Worm (Caenorhabditis elegans) whole organism, young adult: Measurements from ENCODE around the gene B0348.2.
A peak's percentile ranks its signal among the peaks of the same experiment; 100 is the strongest.

ENCODE experiments used
- B0035.1 ChIP-seq: sonication (generic microtip); optimal IDR thresholded peaks from 2 replicates; lab custom pipeline; 2016; ENCODE audit warnings: missing genetic modification characterization, mild to moderate bottlenecking, missing compliant biosample characterization, missing genotype, missing genetic modification reagents
- C06A6.2 ChIP-seq: fragments of 200-800 bp; sonication (Bioruptor generic); conservative IDR thresholded peaks from 2 replicates; pipeline ENCODE4 v1.3.6; 2022; ENCODE audit warnings: missing genetic modification characterization, missing compliant biosample characterization
- F10E7.11 ChIP-seq: sonication (generic microtip); optimal IDR thresholded peaks from 2 replicates; lab custom pipeline; 2017; ENCODE audit warnings: mild to moderate bottlenecking, missing genetic modification characterization, moderate library complexity, missing compliant biosample characterization
- F22D6.2 ChIP-seq: sonication (generic microtip); optimal IDR thresholded peaks from 2 replicates; lab custom pipeline; 2016; ENCODE audit warnings: mild to moderate bottlenecking, missing genetic modification characterization, missing compliant biosample characterization
- F37B4.10 ChIP-seq: fragments of 200-800 bp; sonication (Bioruptor generic); IDR thresholded peaks from 2 replicates; pipeline ENCODE4 v1.3.6; 2022; ENCODE audit warnings: missing genetic modification characterization, missing compliant biosample characterization
- T26A5.8 ChIP-seq: sonication (generic microtip); optimal IDR thresholded peaks from 2 replicates; lab custom pipeline; 2016; ENCODE audit warnings: missing genetic modification characterization, missing compliant biosample characterization
- Y53F4B.3 ChIP-seq: fragments of 200-800 bp; sonication (Bioruptor generic); IDR thresholded peaks from 2 replicates; pipeline ENCODE4 v1.3.6; 2022; ENCODE audit warnings: missing genetic modification reagents, missing genetic modification characterization, missing compliant biosample characterization
- Y56A3A.18 ChIP-seq: fragments of 200-800 bp; sonication (Bioruptor generic); IDR thresholded peaks from 2 replicates; pipeline ENCODE4 v1.3.6; 2022; ENCODE audit warnings: missing genetic modification reagents, missing genetic modification characterization, missing compliant biosample characterization
- Y79H2A.3 ChIP-seq: fragments of 200-800 bp; sonication (Bioruptor generic); conservative IDR thresholded peaks from 2 replicates; pipeline ENCODE4 v1.3.6; 2022; ENCODE audit warnings: missing genetic modification reagents, missing genetic modification characterization, missing compliant biosample characterization
- aptf-3 ChIP-seq: fragments of 200-800 bp; sonication (Bioruptor generic); IDR thresholded peaks from 2 replicates; pipeline ENCODE4 v1.3.6; 2022; ENCODE audit warnings: missing genetic modification characterization, missing compliant biosample characterization
- ceh-79 ChIP-seq: sonication (generic microtip); optimal IDR thresholded peaks from 2 replicates; lab custom pipeline; 2017; ENCODE audit warnings: mild to moderate bottlenecking, missing genetic modification characterization, missing compliant biosample characterization
- die-1 ChIP-seq: sonication (generic microtip); optimal IDR thresholded peaks from 2 replicates; lab custom pipeline; 2016; ENCODE audit warnings: missing genotype, mild to moderate bottlenecking, missing genetic modification characterization, missing compliant biosample characterization
- egl-44 ChIP-seq: fragments of 200-800 bp; sonication (Bioruptor generic); IDR thresholded peaks from 2 replicates; pipeline ENCODE4 v1.3.6; 2022; ENCODE audit warnings: missing genetic modification reagents, missing genetic modification characterization, missing compliant biosample characterization
- ekl-4 ChIP-seq: fragments of 200-800 bp; sonication (Bioruptor generic); IDR thresholded peaks from 2 replicates; pipeline ENCODE4 v1.3.6; 2022; ENCODE audit warnings: missing genetic modification reagents, missing genetic modification characterization, missing compliant biosample characterization
- hsf-1 ChIP-seq: fragments of 200-800 bp; sonication (Bioruptor generic); IDR thresholded peaks from 2 replicates; pipeline ENCODE4 v1.3.6; 2022; ENCODE audit warnings: missing genetic modification reagents, missing genetic modification characterization, missing compliant biosample characterization
- lag-1 ChIP-seq: fragments of 200-800 bp; sonication (Bioruptor generic); IDR thresholded peaks from 2 replicates; pipeline ENCODE4 v1.3.6; 2022; ENCODE audit warnings: missing genetic modification reagents, missing genetic modification characterization, missing compliant biosample characterization
- lin-26 ChIP-seq: fragments of 200-800 bp; sonication (Bioruptor generic); IDR thresholded peaks from 2 replicates; pipeline ENCODE4 v1.3.6; 2022; ENCODE audit warnings: missing genetic modification reagents, missing genetic modification characterization, missing compliant biosample characterization
- lin-35 ChIP-seq, 3 experiments: fragments of 150-350 bp in 2 of 3; sonication (generic microtip) in 1 of 3; optimal IDR thresholded peaks; 2 replicates each; lab custom pipeline; 2014 to 2018; ENCODE audit warnings: missing biosample characterization in 3 of 3, missing genetic modification characterization in 3 of 3, missing genetic modification reagents in 3 of 3
- madf-8 ChIP-seq: fragments of 200-800 bp; sonication (Bioruptor generic); conservative IDR thresholded peaks from 2 replicates; pipeline ENCODE4 v1.3.6; 2022; ENCODE audit warnings: missing genetic modification reagents, missing genetic modification characterization, missing compliant biosample characterization
- mcd-1 ChIP-seq: fragments of 200-800 bp; sonication (Bioruptor generic); IDR thresholded peaks from 2 replicates; pipeline ENCODE4 v1.3.6; 2022; ENCODE audit warnings: missing genetic modification reagents, missing genetic modification characterization, missing compliant biosample characterization
- nhr-80 ChIP-seq: sonication (generic microtip); optimal IDR thresholded peaks from 2 replicates; lab custom pipeline; 2016; ENCODE audit warnings: missing genetic modification characterization, missing compliant biosample characterization
- pha-4 ChIP-seq: fragments of 150-350 bp; sonication (generic microtip); optimal IDR thresholded peaks from 2 replicates; lab custom pipeline; 2014; ENCODE audit warnings: missing biosample characterization, missing genetic modification reagents, missing genetic modification characterization
- snpc-1.1 ChIP-seq: sonication (generic microtip); optimal IDR thresholded peaks from 2 replicates; lab custom pipeline; 2017; ENCODE audit warnings: missing genetic modification characterization, mild to moderate bottlenecking, missing compliant biosample characterization, antibody characterized with exemption, moderate library complexity, missing genotype, missing genetic modification reagents; ENCODE audit not compliant: insufficient read depth
- snpc-4 ChIP-seq, 5 experiments: fragments of 150-350 bp in 1 of 5; sonication (generic microtip) in 4 of 5; optimal IDR thresholded peaks; 2 replicates each; lab custom pipeline; 2014 to 2018; ENCODE audit warnings: missing genetic modification characterization in 5 of 5, missing biosample characterization in 3 of 5, antibody characterized with exemption in 2 of 5, mild to moderate bottlenecking in 2 of 5, missing compliant biosample characterization in 2 of 5, missing genotype in 2 of 5, moderate library complexity in 2 of 5, missing genetic modification reagents in 1 of 5
- unc-62 ChIP-seq: fragments of 150-350 bp; optimal IDR thresholded peaks from 2 replicates; lab custom pipeline; 2014; ENCODE audit warnings: missing biosample characterization, missing genetic modification reagents, missing genetic modification characterization
- xnd-1 ChIP-seq: sonication (generic microtip); optimal IDR thresholded peaks from 2 replicates; lab custom pipeline; 2016; ENCODE audit warnings: missing genotype, missing genetic modification reagents, missing genetic modification characterization, missing compliant biosample characterization
- zfh-2 ChIP-seq: fragments of 200-800 bp; sonication (Bioruptor generic); conservative IDR thresholded peaks from 2 replicates; pipeline ENCODE4 v1.3.6; 2022; ENCODE audit warnings: missing genetic modification reagents, missing genetic modification characterization, missing compliant biosample characterization
- zim-3 ChIP-seq: sonication (generic microtip); optimal IDR thresholded peaks from 2 replicates; lab custom pipeline; 2017; ENCODE audit warnings: mild to moderate bottlenecking, missing genetic modification characterization, moderate library complexity, missing compliant biosample characterization
- ztf-25 ChIP-seq: fragments of 200-800 bp; sonication (Bioruptor generic); IDR thresholded peaks from 2 replicates; pipeline ENCODE4 v1.3.6; 2022; ENCODE audit warnings: missing genetic modification reagents, missing genetic modification characterization, missing compliant biosample characterization
- ztf-28 ChIP-seq: fragments of 200-800 bp; sonication (Bioruptor generic); IDR thresholded peaks from 2 replicates; pipeline ENCODE4 v1.3.6; 2022; ENCODE audit warnings: missing genetic modification reagents, missing genetic modification characterization, missing compliant biosample characterization

B0348.2 gene

DNA sequence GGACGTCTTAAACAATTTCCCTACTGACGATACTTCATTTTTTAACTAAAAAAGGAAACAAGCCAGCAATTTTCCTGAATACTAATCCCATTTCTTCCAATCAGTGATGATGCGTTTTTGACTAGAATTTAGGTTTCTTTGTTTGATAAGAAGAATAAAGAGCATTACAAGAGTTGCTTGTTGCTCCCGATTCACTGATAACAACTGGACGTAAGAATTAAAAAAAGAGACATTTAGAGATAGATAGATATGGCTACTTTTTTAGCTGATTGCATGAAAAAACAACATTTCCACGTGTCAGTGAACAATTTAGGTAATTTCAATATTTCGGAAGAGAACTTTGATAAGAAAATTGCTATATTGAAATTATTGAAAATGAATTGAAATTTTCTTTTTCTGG is 23.3 kb upstream of the B0348.2 start:
- TF ChIP-seq F10E7.11: no peak
- no peak for TF ChIP-seq ceh-79
- no peak for TF ChIP-seq pha-4
- no peak for TF ChIP-seq aptf-3 (GFP tag; lab: Robert Waterston, UW)
- TF ChIP-seq ekl-4 (GFP tag; lab: Robert Waterston, UW): no peak
- TF ChIP-seq xnd-1 (tag; lab: Kevin White, UChicago): no peak
- TF ChIP-seq egl-44 (GFP tag; lab: Robert Waterston, UW): no peak
- no peak for TF ChIP-seq zim-3 (tag; lab: Kevin White, UChicago)
- TF ChIP-seq nhr-80: peak; percentile 41
- peak in 1 of 3 experiments; percentile 2 for TF ChIP-seq lin-35 (GFP tag; optimal IDR thresholded peaks at IDR 0.05; lab: Kevin White, UChicago)
- TF ChIP-seq ztf-25 (GFP tag; lab: Robert Waterston, UW): no peak

DNA sequence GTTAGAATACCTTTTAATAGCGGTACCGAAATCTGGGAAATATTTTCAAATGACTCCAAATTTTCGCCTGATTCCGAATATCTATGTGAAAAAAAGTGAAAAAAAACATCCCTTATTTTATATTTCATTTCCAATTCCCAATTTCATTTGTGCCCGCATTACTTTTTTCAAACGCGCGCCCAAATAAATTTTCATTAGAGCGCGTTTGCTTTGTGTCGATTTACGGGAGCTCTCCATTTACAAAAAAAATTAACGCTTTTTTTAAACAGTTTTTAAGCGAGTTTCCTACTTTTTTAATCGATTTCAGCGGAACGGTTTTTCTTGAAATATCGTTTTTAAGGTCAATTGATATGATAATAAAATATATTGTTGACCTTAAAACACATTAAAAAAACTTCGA is 20.9 kb upstream of the B0348.2 start:
- TF ChIP-seq madf-8 (GFP tag; lab: Robert Waterston, UW) (no peak), F22D6.2 (tag; lab: Kevin White, UChicago) (no peak), hsf-1 (GFP tag; lab: Robert Waterston, UW) (no peak), lag-1 (GFP tag; lab: Robert Waterston, UW) (no peak), B0035.1 (tag; lab: Kevin White, UChicago) (no peak), Y79H2A.3 (GFP tag; lab: Robert Waterston, UW) (no peak)
- TF ChIP-seq, all 124 proteins: peak for 0

DNA sequence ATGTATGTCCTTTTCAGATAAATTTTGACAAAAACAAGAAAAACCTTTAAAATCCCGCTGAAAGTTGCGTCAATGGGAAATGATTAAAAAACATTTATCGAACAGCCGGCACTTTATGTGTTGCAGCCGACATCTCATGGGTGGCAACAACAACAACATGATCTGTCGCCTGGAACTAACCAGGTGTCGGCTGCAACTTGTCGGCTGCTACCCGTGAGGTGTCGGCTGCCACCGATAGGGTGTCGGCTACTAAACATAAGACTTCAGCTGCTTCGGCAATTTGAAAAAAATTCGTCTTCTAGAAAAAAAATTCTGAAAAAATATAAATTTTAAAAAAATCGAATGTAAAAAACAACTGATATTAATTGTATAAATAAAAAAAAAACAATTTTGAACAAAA is 17.5 kb upstream of the B0348.2 start:
- TF ChIP-seq Y53F4B.3: no peak
- TF ChIP-seq snpc-1.1 (tag; lab: Kevin White, UChicago): peak; percentile 54
- TF ChIP-seq snpc-4 (GFP tag; optimal IDR thresholded peaks at IDR 0.05; lab: Kevin White, UChicago): peak; percentile 53
- peak in 3 of 4 experiments; percentile 11 to 69 (median 32) for TF ChIP-seq snpc-4 (tag; optimal IDR thresholded peaks at IDR 0.05; lab: Kevin White, UChicago)

DNA sequence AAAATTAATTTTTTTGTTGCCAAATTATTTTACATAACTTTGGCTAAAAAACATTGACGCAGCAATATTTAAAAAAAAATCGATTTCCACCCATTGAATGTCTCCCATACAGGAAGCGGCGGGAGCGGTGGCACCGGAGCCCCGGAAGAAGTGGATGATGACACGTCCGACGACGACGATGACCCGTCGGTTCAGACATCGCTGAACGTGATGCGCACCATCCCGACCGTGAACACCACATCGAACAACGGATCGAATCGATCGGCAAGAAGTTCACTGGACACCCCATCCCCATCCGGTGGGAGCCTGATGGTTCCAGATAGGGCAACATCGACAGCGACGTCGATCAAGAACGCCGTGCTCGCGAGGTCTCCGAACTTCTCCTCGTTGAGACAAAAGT is 16.8 kb upstream of the B0348.2 start:
- TF ChIP-seq unc-62 (no peak), T26A5.8 (no peak), C06A6.2 (GFP tag; lab: Robert Waterston, UW) (0 out of 2 replicates have a peak, but pooled peaks have one; percentile 12), Y56A3A.18 (no peak), snpc-1.1 (tag; lab: Kevin White, UChicago) (no peak), zfh-2 (GFP tag; lab: Robert Waterston, UW) (peak; percentile 73), Y79H2A.3 (GFP tag; lab: Robert Waterston, UW) (no peak), F37B4.10 (GFP tag; lab: Robert Waterston, UW) (0 out of 2 replicates have a peak, but pooled peaks have one; percentile 67)

DNA sequence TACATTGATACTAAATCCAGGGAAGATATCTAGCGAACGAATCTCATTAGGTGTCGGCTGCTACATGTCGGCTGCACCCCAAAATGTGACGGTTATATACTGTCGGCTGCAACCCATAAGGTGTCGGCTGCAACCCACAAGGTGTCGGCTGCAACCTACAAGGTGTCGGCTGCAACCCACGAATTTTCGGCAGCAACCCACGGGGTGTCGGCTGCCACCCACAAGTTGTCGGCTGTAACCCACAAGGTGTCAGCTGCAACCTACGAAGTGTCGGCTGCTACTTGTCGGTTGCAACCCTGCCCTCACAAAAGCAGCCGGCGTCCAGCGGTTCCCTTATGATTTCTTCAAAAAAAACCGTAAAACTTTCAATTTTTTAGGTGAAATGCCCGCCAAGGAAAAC is 15.3 kb upstream of the B0348.2 start:
- TF ChIP-seq snpc-4 (GFP tag; optimal IDR thresholded peaks at IDR 0.05; lab: Kevin White, UChicago): no peak
- TF ChIP-seq snpc-4 (tag; optimal IDR thresholded peaks at IDR 0.05; lab: Kevin White, UChicago): peak in 2 of 4 experiments; percentile 3 to 53
- no peak for TF ChIP-seq ztf-28 (GFP tag; lab: Robert Waterston, UW)
- TF ChIP-seq mcd-1: 0 out of 2 replicates have a peak, but pooled peaks have one; percentile 9
- TF ChIP-seq zfh-2 (GFP tag; lab: Robert Waterston, UW): peak; percentile 71
- 0 out of 2 replicates have a peak, but pooled peaks have one; percentile 18 for TF ChIP-seq lin-26 (GFP tag; lab: Robert Waterston, UW)
- TF ChIP-seq snpc-1.1 (tag; lab: Kevin White, UChicago): peak; percentile 22
- no peak for TF ChIP-seq die-1 (tag; lab: Kevin White, UChicago)
